Worm (Caenorhabditis elegans) whole organism, late embryonic: ENCODE results near the gene kcnl-4.

Experiments
- C08G9.2 ChIP-seq: sonication (generic microtip); optimal IDR thresholded peaks from 2 replicates; lab custom pipeline; 2016; ENCODE audit warnings: mild to moderate bottlenecking, missing genetic modification characterization, moderate library complexity, missing compliant biosample characterization
- K02D7.2 ChIP-seq: sonication (generic microtip); optimal IDR thresholded peaks from 2 replicates; lab custom pipeline; 2017; ENCODE audit warnings: mild to moderate bottlenecking, missing genetic modification characterization, missing compliant biosample characterization
- ceh-14 ChIP-seq: sonication (generic microtip); optimal IDR thresholded peaks from 2 replicates; lab custom pipeline; 2016; ENCODE audit warnings: missing genotype, missing genetic modification characterization, missing compliant biosample characterization
- ceh-19 ChIP-seq: fragments of 200-800 bp; sonication (Bioruptor generic); optimal IDR thresholded peaks from 2 replicates; lab custom pipeline; 2018; ENCODE audit warnings: mild to moderate bottlenecking, missing genetic modification characterization, missing compliant biosample characterization
- ceh-2 ChIP-seq: sonication (generic microtip); optimal IDR thresholded peaks from 2 replicates; lab custom pipeline; 2016; ENCODE audit warnings: missing genotype, missing genetic modification characterization, missing compliant biosample characterization
- ceh-22 ChIP-seq: sonication (generic microtip); optimal IDR thresholded peaks from 2 replicates; lab custom pipeline; 2017; ENCODE audit warnings: missing biosample characterization, missing genetic modification characterization
- ceh-31 ChIP-seq: sonication (generic microtip); optimal IDR thresholded peaks from 2 replicates; lab custom pipeline; 2016; ENCODE audit warnings: missing genetic modification characterization, missing compliant biosample characterization
- ceh-34 ChIP-seq: sonication (generic microtip); optimal IDR thresholded peaks from 2 replicates; lab custom pipeline; 2016; ENCODE audit warnings: mild to moderate bottlenecking, missing genetic modification characterization, missing compliant biosample characterization
- che-1 ChIP-seq: sonication (generic microtip); optimal IDR thresholded peaks from 2 replicates; lab custom pipeline; 2016; ENCODE audit warnings: mild to moderate bottlenecking, missing genetic modification characterization, missing compliant biosample characterization
- ets-4 ChIP-seq: sonication (generic microtip); optimal IDR thresholded peaks from 2 replicates; lab custom pipeline; 2016; ENCODE audit warnings: missing genetic modification characterization, missing compliant biosample characterization
- fkh-6 ChIP-seq: sonication (generic microtip); optimal IDR thresholded peaks from 2 replicates; lab custom pipeline; 2016; ENCODE audit warnings: missing genetic modification characterization, missing compliant biosample characterization
- hlh-30 ChIP-seq: sonication (generic microtip); optimal IDR thresholded peaks from 2 replicates; lab custom pipeline; 2017; ENCODE audit warnings: antibody characterized with exemption, missing genetic modification characterization, missing compliant biosample characterization; ENCODE audit not compliant: insufficient read depth
- madf-2 ChIP-seq: sonication (generic microtip); optimal IDR thresholded peaks from 2 replicates; lab custom pipeline; 2017; ENCODE audit warnings: missing genetic modification characterization, missing compliant biosample characterization
- mec-3 ChIP-seq: sonication (generic microtip); optimal IDR thresholded peaks from 2 replicates; lab custom pipeline; 2016; ENCODE audit warnings: borderline replicate concordance, missing genetic modification characterization, missing compliant biosample characterization
- nfya-1 ChIP-seq: sonication (generic microtip); optimal IDR thresholded peaks from 2 replicates; lab custom pipeline; 2017; ENCODE audit warnings: missing genetic modification characterization, mild to moderate bottlenecking, missing compliant biosample characterization, antibody characterized with exemption, moderate library complexity
- nhr-11 ChIP-seq: fragments of 150-350 bp; optimal IDR thresholded peaks from 2 replicates; lab custom pipeline; 2014; ENCODE audit warnings: missing biosample characterization, missing genetic modification characterization
- npax-4 ChIP-seq: sonication (generic microtip); optimal IDR thresholded peaks from 2 replicates; lab custom pipeline; 2016; ENCODE audit warnings: missing genetic modification characterization, missing compliant biosample characterization
- odd-2 ChIP-seq: sonication (generic microtip); optimal IDR thresholded peaks from 2 replicates; lab custom pipeline; 2017; ENCODE audit warnings: antibody characterized with exemption, mild to moderate bottlenecking, missing genetic modification characterization, missing compliant biosample characterization
- pag-3 ChIP-seq: sonication (generic microtip); optimal IDR thresholded peaks from 2 replicates; lab custom pipeline; 2016; ENCODE audit warnings: missing compliant biosample characterization, missing genetic modification characterization, borderline replicate concordance
- pha-2 ChIP-seq: sonication (generic microtip); optimal IDR thresholded peaks from 2 replicates; lab custom pipeline; 2017; ENCODE audit warnings: mild to moderate bottlenecking, missing genetic modification characterization, missing compliant biosample characterization
- pros-1 ChIP-seq: fragments of 150-350 bp; optimal IDR thresholded peaks from 2 replicates; lab custom pipeline; 2014; ENCODE audit warnings: missing biosample characterization, missing genetic modification reagents, missing genetic modification characterization
- rnt-1 ChIP-seq: sonication (generic microtip); optimal IDR thresholded peaks from 2 replicates; lab custom pipeline; 2016; ENCODE audit warnings: missing genetic modification characterization, missing compliant biosample characterization
- sox-4 ChIP-seq: sonication (generic microtip); optimal IDR thresholded peaks from 2 replicates; lab custom pipeline; 2017; ENCODE audit warnings: mild to moderate bottlenecking, missing genetic modification characterization, inconsistent platforms, missing compliant biosample characterization
- syd-9 ChIP-seq: sonication (generic microtip); optimal IDR thresholded peaks from 2 replicates; lab custom pipeline; 2016; ENCODE audit warnings: mild to moderate bottlenecking, missing genetic modification characterization, moderate library complexity, missing compliant biosample characterization
- tbx-2 ChIP-seq: sonication (generic microtip); optimal IDR thresholded peaks from 2 replicates; lab custom pipeline; 2016; ENCODE audit warnings: missing genetic modification characterization, missing compliant biosample characterization
- tbx-7 ChIP-seq: sonication (generic microtip); optimal IDR thresholded peaks from 2 replicates; lab custom pipeline; 2016; ENCODE audit warnings: missing genotype, missing genetic modification characterization, missing compliant biosample characterization
- ttx-3 ChIP-seq: sonication (generic microtip); optimal IDR thresholded peaks from 2 replicates; lab custom pipeline; 2016; ENCODE audit warnings: missing genetic modification reagents, missing genetic modification characterization, missing compliant biosample characterization
- unc-42 ChIP-seq: sonication (generic microtip); optimal IDR thresholded peaks from 2 replicates; lab custom pipeline; 2016; ENCODE audit warnings: missing genotype, missing genetic modification characterization, missing compliant biosample characterization
- ztf-16 ChIP-seq: sonication (generic microtip); optimal IDR thresholded peaks from 2 replicates; lab custom pipeline; 2017; ENCODE audit warnings: missing genetic modification characterization, missing compliant biosample characterization

The kcnl-4 gene

ce11 chrV:14530813-14531212, at the start of gene kcnl-4:
Gene kcnl-4 (plus strand): TSS chrV:14531113.
- TF ChIP-seq npax-4 (tag; lab: Kevin White, UChicago) (no peak), ceh-14 (tag; lab: Kevin White, UChicago) (no peak), nhr-11 (tag; lab: Kevin White, UChicago) (no peak), ceh-22 (tag; lab: Kevin White, UChicago) (no peak), pha-2 (tag; lab: Kevin White, UChicago) (no peak), fkh-6 (tag; lab: Kevin White, UChicago) (no peak)
- TF ChIP-seq, all 69 proteins: peak for 0

ce11 chrV:14481401-14481800, 49.5 kb upstream of the kcnl-4 start, which contains the start of gene R02D5.7:
Gene R02D5.7 (minus strand): TSS chrV:14481501.
- TF ChIP-seq ets-4 (tag; lab: Kevin White, UChicago) (no peak), odd-2 (no peak), ceh-19 (GFP tag; lab: Kevin White, UChicago) (no peak), rnt-1 (tag; lab: Kevin White, UChicago) (no peak), pag-3 (tag; lab: Kevin White, UChicago) (no peak), C08G9.2 (no peak), hlh-30 (tag; lab: Kevin White, UChicago) (no peak), ttx-3 (tag; lab: Kevin White, UChicago) (no peak), pros-1 (tag; lab: Kevin White, UChicago) (no peak), ceh-14 (tag; lab: Kevin White, UChicago) (no peak), ceh-34 (tag; lab: Kevin White, UChicago) (no peak), fkh-6 (tag; lab: Kevin White, UChicago) (no peak), madf-2 (tag; lab: Kevin White, UChicago) (no peak)

ce11 chrV:14481987-14482386, 48.9 kb upstream of the kcnl-4 start, which contains the start of gene R02D5.10:
Gene R02D5.10 (plus strand): TSS chrV:14482287.
- TF ChIP-seq syd-9 (tag; lab: Kevin White, UChicago) = no peak
- no peak for TF ChIP-seq mec-3 (tag; lab: Kevin White, UChicago)

ce11 chrV:14482728-14483210, 48.1 kb upstream of the kcnl-4 start, which contains the start of gene R02D5.3:
Gene R02D5.3 (plus strand): TSS chrV:14483160.
- no peak for TF ChIP-seq ceh-19 (GFP tag; lab: Kevin White, UChicago)

- TF ChIP-seq K02D7.2 (tag; lab: Kevin White, UChicago) (no peak), mec-3 (tag; lab: Kevin White, UChicago) (no peak)
Measured at ce11 chrV:14484582-14484981, 46.3 kb upstream of the kcnl-4 start, which contains the start of gene R02D5.4. Gene R02D5.4 (minus strand): TSS chrV:14484682.

- TF ChIP-seq ceh-22 (tag; lab: Kevin White, UChicago) = no peak
- TF ChIP-seq ceh-14 (tag; lab: Kevin White, UChicago) = peak; percentile 35
- TF ChIP-seq fkh-6 (tag; lab: Kevin White, UChicago) = no peak
- no peak for TF ChIP-seq ztf-16 (tag; lab: Kevin White, UChicago)
- TF ChIP-seq tbx-2 (tag; lab: Kevin White, UChicago) = peak; percentile 46
- TF ChIP-seq unc-42 (tag; lab: Kevin White, UChicago) = peak; percentile 87
- TF ChIP-seq ceh-31 (tag; lab: Kevin White, UChicago) = peak; percentile 24
- TF ChIP-seq C08G9.2 = peak; percentile 23
Measured at ce11 chrV:14491097-14491496, 39.8 kb upstream of the kcnl-4 start.

- no peak for TF ChIP-seq ceh-2 (tag; lab: Kevin White, UChicago)
- TF ChIP-seq sox-4 (tag; lab: Kevin White, UChicago) = no peak
- no peak for TF ChIP-seq che-1 (tag; lab: Kevin White, UChicago)
- TF ChIP-seq nfya-1 (tag; lab: Kevin White, UChicago) = peak; percentile 84
- TF ChIP-seq ceh-19 (GFP tag; lab: Kevin White, UChicago) = no peak
- TF ChIP-seq tbx-2 (tag; lab: Kevin White, UChicago) = no peak
- no peak for TF ChIP-seq tbx-7 (tag; lab: Kevin White, UChicago)
- no peak for TF ChIP-seq nhr-11 (tag; lab: Kevin White, UChicago)
- TF ChIP-seq, all 69 proteins: peak for 1
Measured at ce11 chrV:14493665-14494064, 37.2 kb upstream of the kcnl-4 start.
